Worm (Caenorhabditis elegans) whole organism, young adult: ENCODE measurements around the gene K03B8.14.

Source experiments
- D2030.7 ChIP-seq: fragments of 200-800 bp; sonication (Bioruptor generic); IDR thresholded peaks from 2 replicates; pipeline ENCODE4 v1.3.6; 2022; ENCODE audit warnings: missing genetic modification reagents, missing genetic modification characterization, missing compliant biosample characterization
- him-1 ChIP-seq: sonication (generic microtip); optimal IDR thresholded peaks from 2 replicates; lab custom pipeline; 2016; ENCODE audit warnings: missing genotype, missing genetic modification reagents, missing genetic modification characterization, missing compliant biosample characterization
- hlh-26 ChIP-seq: fragments of 200-800 bp; sonication (Bioruptor generic); conservative IDR thresholded peaks from 2 replicates; pipeline ENCODE4 v1.3.6; 2022; ENCODE audit warnings: missing genetic modification reagents, missing genetic modification characterization, missing compliant biosample characterization
- let-526 ChIP-seq: fragments of 200-800 bp; sonication (Bioruptor generic); IDR thresholded peaks from 2 replicates; pipeline ENCODE4 v1.3.6; 2022; ENCODE audit warnings: missing genetic modification reagents, missing genetic modification characterization, missing compliant biosample characterization
- nhr-27 ChIP-seq: fragments of 200-800 bp; sonication (Bioruptor generic); optimal IDR thresholded peaks from 2 replicates; lab custom pipeline; 2018; ENCODE audit warnings: mild to moderate bottlenecking, missing genetic modification characterization, moderate library complexity, missing compliant biosample characterization
- pha-4 ChIP-seq: fragments of 150-350 bp; sonication (generic microtip); optimal IDR thresholded peaks from 2 replicates; lab custom pipeline; 2014; ENCODE audit warnings: missing biosample characterization, missing genetic modification reagents, missing genetic modification characterization
- tlf-1 ChIP-seq: fragments of 200-800 bp; sonication (Bioruptor generic); optimal IDR thresholded peaks from 2 replicates; lab custom pipeline; 2018; ENCODE audit warnings: mild to moderate bottlenecking, missing genetic modification characterization, missing compliant biosample characterization
- unc-62 ChIP-seq: fragments of 150-350 bp; optimal IDR thresholded peaks from 2 replicates; lab custom pipeline; 2014; ENCODE audit warnings: missing biosample characterization, missing genetic modification reagents, missing genetic modification characterization

- TF ChIP-seq hlh-26 (GFP tag; lab: Robert Waterston, UW) (no peak), let-526 (GFP tag; lab: Robert Waterston, UW) (no peak), him-1 (tag; lab: Kevin White, UChicago) (no peak), nhr-27 (tag; lab: Kevin White, UChicago) (no peak), tlf-1 (no peak), pha-4 (tag; lab: Kevin White, UChicago) (no peak), unc-62 (GFP tag; lab: Kevin White, UChicago) (no peak), D2030.7 (GFP tag; lab: Robert Waterston, UW) (no peak)
Observed at ce11 chrV:11390394-11390793, at the start of gene K03B8.14, which contains the start of gene K03B8.11.
